Worm (Caenorhabditis elegans): ENCODE data around the gene F13A2.10.
A peak's percentile ranks its signal among the peaks of the same experiment; 100 is the strongest.

F13A2.10 gene

DNA sequence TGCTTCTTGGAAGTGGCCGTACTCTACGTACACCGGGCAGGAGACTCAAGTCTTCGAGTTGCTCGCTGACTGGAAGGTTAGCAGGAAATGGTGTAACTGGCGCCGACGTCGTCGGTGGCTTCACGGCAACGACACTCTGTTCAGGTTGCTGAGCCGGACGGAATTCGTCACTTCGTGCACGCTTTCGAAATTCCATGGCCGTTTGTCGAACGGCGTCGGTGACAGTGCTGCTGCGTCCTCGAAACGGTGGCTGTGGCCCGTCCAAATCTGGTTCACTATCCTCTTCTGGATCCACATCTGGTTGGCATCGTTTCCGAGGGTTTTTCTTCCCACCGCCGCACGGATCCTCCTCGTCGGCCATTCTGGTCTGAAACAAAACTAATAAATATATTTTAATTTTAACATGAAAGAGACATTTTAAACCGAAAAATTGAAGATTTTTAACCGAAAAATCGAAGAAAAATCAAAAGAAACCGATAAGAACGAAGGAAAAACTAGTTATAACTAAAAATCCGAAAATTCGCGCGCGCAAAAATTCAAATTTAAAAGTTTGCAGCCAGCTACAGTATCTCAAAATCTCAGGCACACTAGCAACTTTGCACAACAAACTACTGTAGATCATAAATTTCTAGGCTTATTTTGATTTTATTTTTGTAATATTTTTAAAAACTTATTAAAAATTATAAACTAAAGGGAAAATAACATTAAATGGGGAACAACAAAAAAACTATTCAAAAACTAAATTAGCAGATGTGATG is 10.1 kb downstream of the F13A2.10 start, which contains the start of gene F32D1.7:
TSS of gene F32D1.7 (minus strand) at position 367 of the 758 bp plus-strand sequence.
- TF ChIP-seq mdl-1 (tag; optimal IDR thresholded peaks at IDR 0.05) (no peak), ceh-82 (tag; optimal IDR thresholded peaks at IDR 0.05) (no peak), swsn-7 (tag; optimal IDR thresholded peaks at IDR 0.05) (no peak), ets-5 (GFP tag; IDR thresholded peaks at IDR 0.05) (no peak), fkh-10 (GFP tag; optimal IDR thresholded peaks at IDR 0.05) (no peak), blmp-1 (tag; optimal IDR thresholded peaks at IDR 0.05) (no peak)

DNA sequence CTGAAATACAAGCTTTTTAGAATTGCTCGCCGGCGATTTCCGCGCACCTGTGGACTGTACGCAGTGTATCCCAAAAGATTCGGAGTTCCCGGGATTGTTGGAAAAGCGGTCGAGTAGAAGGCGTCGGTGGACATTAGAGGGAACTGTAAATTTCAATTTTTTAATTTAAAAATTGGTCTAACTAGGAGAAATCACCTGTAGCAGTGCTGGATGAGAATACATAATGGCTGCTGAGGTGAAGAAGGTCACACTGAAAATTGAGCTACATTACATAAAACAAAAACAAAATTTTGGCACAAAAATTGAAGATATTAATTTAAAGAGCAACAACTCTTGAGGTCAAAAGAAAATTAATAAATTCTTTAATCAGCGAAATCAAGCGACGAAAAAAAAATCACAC is 11.4 kb downstream of the F13A2.10 start, which contains the start of gene neg-1:
TSS of gene neg-1 (minus strand) at position 250 of the 400 bp plus-strand sequence.
- TF ChIP-seq C04F5.9 (tag; optimal IDR thresholded peaks at IDR 0.05) (no peak), unc-86 (tag; optimal IDR thresholded peaks at IDR 0.05) (no peak), hpl-2 (GFP tag; optimal IDR thresholded peaks at IDR 0.05) (no peak), elt-2 (tag; optimal IDR thresholded peaks at IDR 0.05) (no peak), pqm-1 (tag; optimal IDR thresholded peaks at IDR 0.05) (no peak), ets-5 (GFP tag; IDR thresholded peaks at IDR 0.05) (no peak), unc-98 (GFP tag; IDR thresholded peaks at IDR 0.05) (no peak), alr-1 (tag; optimal IDR thresholded peaks at IDR 0.05; ENCODE audit: borderline replicate concordance) (no peak), F16B12.6 (tag; optimal IDR thresholded peaks at IDR 0.05) (no peak), nhr-84 (tag; optimal IDR thresholded peaks at IDR 0.05) (no peak), sox-4 (tag; optimal IDR thresholded peaks at IDR 0.05) (no peak), tlp-1 (tag; optimal IDR thresholded peaks at IDR 0.05) (no peak), nhr-90 (tag; optimal IDR thresholded peaks at IDR 0.05; ENCODE audit: poor library complexity) (no peak), nhr-11 (tag; optimal IDR thresholded peaks at IDR 0.05) (no peak), elt-3 (tag; optimal IDR thresholded peaks at IDR 0.05) (no peak), lin-35 (GFP tag; optimal IDR thresholded peaks at IDR 0.05) (no peak), aha-1 (tag; optimal IDR thresholded peaks at IDR 0.05) (no peak), irx-1 (tag; optimal IDR thresholded peaks at IDR 0.05) (no peak), ces-1 (GFP tag; optimal IDR thresholded peaks at IDR 0.05) (no peak)

DNA sequence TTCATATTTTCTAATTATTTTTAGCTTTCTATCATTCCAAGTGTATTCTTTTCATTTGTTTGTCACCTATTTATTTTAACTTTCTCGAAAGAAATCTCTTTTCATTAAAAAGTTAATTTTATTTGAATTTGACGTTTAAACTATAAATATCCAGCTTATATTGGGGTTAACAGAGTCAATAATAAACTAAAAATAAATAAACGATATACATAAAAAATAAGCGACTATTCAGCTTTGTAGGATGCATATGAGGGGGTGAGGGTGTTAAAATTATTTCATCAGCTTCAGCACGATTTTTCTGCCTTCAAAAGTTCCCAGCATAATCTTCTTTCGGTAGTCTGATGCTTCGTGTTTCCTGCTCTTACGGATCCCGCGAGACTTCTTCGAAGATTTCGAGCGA is 12.4 kb downstream of the F13A2.10 start:
- no peak for TF ChIP-seq dpl-1 (GFP tag; optimal IDR thresholded peaks at IDR 0.05)
- no peak for TF ChIP-seq unc-130 (tag; optimal IDR thresholded peaks at IDR 0.05)

DNA sequence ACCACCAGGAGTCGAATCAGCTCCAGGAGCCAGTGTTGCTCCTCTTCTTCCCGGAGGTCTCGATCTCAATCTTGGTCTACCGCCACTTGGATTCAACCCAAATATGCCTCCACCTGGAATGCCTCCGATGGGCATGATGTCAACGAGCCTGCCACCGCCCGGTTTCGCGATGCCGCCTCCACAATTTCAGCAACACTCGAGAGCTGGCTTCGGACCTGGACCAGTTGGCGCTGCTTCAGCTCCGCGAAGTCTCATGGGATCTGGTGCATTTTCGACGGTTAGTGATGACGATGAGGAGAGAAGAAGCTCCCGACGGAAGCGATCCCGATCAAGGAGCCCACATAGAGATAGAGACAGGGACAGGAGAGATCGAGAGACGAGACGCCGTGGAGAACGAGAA is 13.1 kb downstream of the F13A2.10 start:
- TF ChIP-seq efl-1 (optimal IDR thresholded peaks at IDR 0.05) (no peak), efl-1 (GFP tag; optimal IDR thresholded peaks at IDR 0.05 in 1 of 2) (peak in 1 of 2 experiments; percentile 89), skn-1 (tag; optimal IDR thresholded peaks at IDR 0.05) (no peak)

DNA sequence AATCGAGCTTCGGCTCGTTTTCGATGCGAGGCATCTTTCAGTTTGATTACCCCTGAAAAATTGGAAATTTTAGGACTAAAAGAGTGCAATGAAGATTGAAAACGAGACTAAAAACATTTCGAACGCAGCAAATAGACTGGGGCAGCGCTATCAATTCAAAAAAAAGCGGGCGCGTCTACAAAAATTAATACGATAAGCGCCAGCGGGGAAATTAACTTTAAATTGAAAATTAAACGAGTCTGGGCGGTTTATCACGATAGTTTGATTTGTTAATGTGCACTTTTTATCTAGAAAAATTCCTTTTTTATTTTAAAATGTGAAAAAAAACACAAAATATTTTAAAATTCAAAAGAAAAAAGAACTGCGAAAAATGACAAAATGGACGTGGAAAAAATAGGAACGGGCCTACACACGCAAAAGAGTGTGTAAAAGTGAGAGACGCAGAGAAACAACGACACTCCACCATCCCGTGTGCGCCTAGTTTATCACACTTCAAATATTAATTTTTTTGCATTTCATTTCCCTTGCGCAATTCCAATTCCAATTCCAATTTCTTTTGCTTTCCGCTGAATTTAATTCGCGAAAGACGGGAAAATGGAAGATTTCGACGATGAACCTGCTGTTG is 14.7 kb downstream of the F13A2.10 start, which contains the start of the genes gmpr-1 and fipp-1:
TSS of gene gmpr-1 (minus strand) at position 75 of the 625 bp plus-strand sequence.
TSS of gene fipp-1 (plus strand) at position 499 of the 625 bp plus-strand sequence.
- TF ChIP-seq ceh-63 (GFP tag; optimal IDR thresholded peaks at IDR 0.05) = no peak
- peak; percentile 57 for TF ChIP-seq dsc-1 (tag; optimal IDR thresholded peaks at IDR 0.05)
- no peak for TF ChIP-seq hlh-17 (GFP tag; optimal IDR thresholded peaks at IDR 0.05; ENCODE audit: borderline replicate concordance)
- no peak for TF ChIP-seq Y116A8C.19 (tag; optimal IDR thresholded peaks at IDR 0.05; ENCODE audit: borderline replicate concordance)
- no peak for TF ChIP-seq ztf-4 (tag; optimal IDR thresholded peaks at IDR 0.05)
- TF ChIP-seq unc-130 (tag; optimal IDR thresholded peaks at IDR 0.05) = no peak
- no peak for TF ChIP-seq nhr-76 (tag; optimal IDR thresholded peaks at IDR 0.05)
- TF ChIP-seq unc-86 (tag; optimal IDR thresholded peaks at IDR 0.05) = peak; percentile 67
- no peak for TF ChIP-seq sox-4 (tag; optimal IDR thresholded peaks at IDR 0.05)
- no peak for TF ChIP-seq ces-1 (GFP tag; optimal IDR thresholded peaks at IDR 0.05)
- peak; percentile 70 for TF ChIP-seq nhr-19 (GFP tag; conservative IDR thresholded peaks at IDR 0.05)
- TF ChIP-seq C16A3.4 (tag; optimal IDR thresholded peaks at IDR 0.05) = peak; percentile 55
- TF ChIP-seq nhr-20 (tag; optimal IDR thresholded peaks at IDR 0.05) = peak; percentile 69
- TF ChIP-seq ceh-82 (tag; optimal IDR thresholded peaks at IDR 0.05) = peak; percentile 33 to 71 (median 45)
- no peak for TF ChIP-seq nhr-77 (tag; optimal IDR thresholded peaks at IDR 0.05)
- no peak for TF ChIP-seq hlh-4 (tag; optimal IDR thresholded peaks at IDR 0.05)
- TF ChIP-seq alr-1 (tag; optimal IDR thresholded peaks at IDR 0.05; ENCODE audit: borderline replicate concordance) = no peak
- TF ChIP-seq ceh-90 (tag; optimal IDR thresholded peaks at IDR 0.05) = no peak
- TF ChIP-seq isw-1 (GFP tag; IDR thresholded peaks at IDR 0.05) = peak; percentile 52
- TF ChIP-seq snpc-4 (tag; optimal IDR thresholded peaks at IDR 0.05) = no peak
- TF ChIP-seq lin-39 (tag; optimal IDR thresholded peaks at IDR 0.05) = peak; percentile 69
- no peak for TF ChIP-seq mef-2 (tag; optimal IDR thresholded peaks at IDR 0.05)
